Worm (Caenorhabditis elegans) whole organism, midembryonic: ENCODE results near the gene F43C11.3.

Experiments used
- T22C8.4 ChIP-seq: fragments of 200-800 bp; sonication (Bioruptor generic); IDR thresholded peaks from 2 replicates; pipeline ENCODE4 v1.3.6; 2022; ENCODE audit warnings: missing genetic modification characterization, missing compliant biosample characterization
- flt-1 ChIP-seq: fragments of 200-800 bp; sonication (Bioruptor generic); IDR thresholded peaks from 2 replicates; pipeline ENCODE4 v1.3.6; 2022; ENCODE audit warnings: missing genetic modification characterization, missing compliant biosample characterization
- klf-2 ChIP-seq: fragments of 200-800 bp; sonication (Bioruptor generic); conservative IDR thresholded peaks from 2 replicates; pipeline ENCODE4 v1.3.6; 2022; ENCODE audit warnings: missing genetic modification reagents, missing genetic modification characterization, missing compliant biosample characterization
- ref-1 ChIP-seq: fragments of 200-800 bp; sonication (Bioruptor generic); conservative IDR thresholded peaks from 2 replicates; pipeline ENCODE4 v1.3.6; 2022; ENCODE audit warnings: missing genetic modification reagents, missing genetic modification characterization, missing compliant biosample characterization

DNA sequence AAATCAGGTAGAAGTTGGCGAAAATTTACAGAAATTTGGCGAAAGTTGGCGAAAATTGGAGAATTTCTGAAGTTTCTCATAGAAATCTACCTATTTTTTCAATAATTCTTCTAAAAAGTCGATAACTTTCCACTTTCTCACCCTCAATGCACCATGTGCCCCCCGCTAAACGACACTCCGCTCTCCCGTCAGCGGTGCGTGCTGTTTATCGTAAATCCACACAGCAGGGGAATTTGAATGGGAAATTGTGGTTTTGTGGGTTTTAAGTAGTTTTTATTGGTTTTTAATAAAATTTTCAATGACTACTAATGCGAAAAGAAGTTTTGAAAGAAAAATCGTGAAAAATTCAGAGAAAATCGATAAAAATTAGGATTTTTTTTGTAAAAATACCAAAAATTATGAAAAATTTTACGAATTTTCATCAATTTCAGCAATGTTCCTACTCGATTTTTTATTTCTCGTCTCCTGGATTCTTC is 11.1 kb upstream of the F43C11.3 start, which contains the start of gene F43C11.6:
- TF ChIP-seq T22C8.4 (GFP tag; lab: Robert Waterston, UW), result no peak
- no peak for TF ChIP-seq klf-2 (GFP tag; lab: Robert Waterston, UW)
- TF ChIP-seq ref-1 (GFP tag; lab: Robert Waterston, UW), result no peak
- TF ChIP-seq flt-1, result no peak
